Fruit fly (Drosophila melanogaster) whole organism, embryonic: ENCODE data around the gene Alp13.
A peak's percentile ranks its signal among the peaks of the same experiment; 100 is the strongest.

Experiments
- Abd-B ChIP-seq: fragments of 200-800 bp; sonication (Bioruptor generic); optimal IDR thresholded peaks from 2 replicates; lab custom pipeline; 2018; ENCODE audit warnings: missing biosample characterization, mild to moderate bottlenecking, missing genetic modification characterization, moderate library complexity
- Adf1 ChIP-seq: fragments of 200-800 bp; sonication (Bioruptor generic); IDR thresholded peaks from 2 replicates; pipeline ENCODE4 v1.3.6; 2022; ENCODE audit warnings: missing biosample characterization, missing genetic modification characterization
- Atf3 ChIP-seq: fragments of 200-800 bp; sonication (Bioruptor generic); optimal IDR thresholded peaks from 3 replicates; lab custom pipeline; 2016; ENCODE audit warnings: missing biosample characterization, missing genetic modification characterization
- Bgb ChIP-seq: fragments of 200-800 bp; sonication (Bioruptor generic); IDR thresholded peaks from 2 replicates; pipeline ENCODE4 v1.3.6; 2022; ENCODE audit warnings: missing biosample characterization, missing genetic modification characterization; ENCODE audit not compliant: partially characterized antibody
- C15 ChIP-seq: fragments of 200-800 bp; sonication (Bioruptor generic); IDR thresholded peaks from 3 replicates; pipeline ENCODE4 v1.3.6; 2022; ENCODE audit warnings: missing biosample characterization, missing genetic modification characterization
- CG10654 ChIP-seq: fragments of 200-800 bp; sonication (Bioruptor generic); optimal IDR thresholded peaks from 2 replicates; lab custom pipeline; 2016; ENCODE audit warnings: missing biosample characterization, missing genetic modification characterization
- CG1233 ChIP-seq: fragments of 200-800 bp; sonication (Bioruptor generic); optimal IDR thresholded peaks from 4 replicates; lab custom pipeline; 2018; ENCODE audit warnings: missing biosample characterization, mild to moderate bottlenecking, missing genetic modification characterization
- CG12769 ChIP-seq: fragments of 200-800 bp; sonication (Bioruptor generic); optimal IDR thresholded peaks from 2 replicates; lab custom pipeline; 2019; ENCODE audit warnings: missing biosample characterization, mild to moderate bottlenecking, missing genetic modification characterization, moderate library complexity
- CG13624 ChIP-seq: fragments of 200-800 bp; sonication (Bioruptor generic); optimal IDR thresholded peaks from 2 replicates; lab custom pipeline; 2016; ENCODE audit warnings: missing biosample characterization, missing genetic modification characterization
- CG13894 ChIP-seq: fragments of 200-800 bp; sonication (Bioruptor generic); optimal IDR thresholded peaks from 3 replicates; lab custom pipeline; 2018; ENCODE audit warnings: missing biosample characterization, mild to moderate bottlenecking, missing genetic modification characterization, moderate library complexity
- CG16815 ChIP-seq: fragments of 200-800 bp; sonication (Bioruptor generic); optimal IDR thresholded peaks from 3 replicates; lab custom pipeline; 2017; ENCODE audit warnings: missing biosample characterization, mild to moderate bottlenecking, missing genetic modification characterization
- CG16863 ChIP-seq: fragments of 200-800 bp; sonication (Bioruptor generic); optimal IDR thresholded peaks from 3 replicates; lab custom pipeline; 2016; ENCODE audit warnings: missing biosample characterization, missing genetic modification characterization
- CG17361 ChIP-seq: fragments of 200-800 bp; sonication (Bioruptor generic); IDR thresholded peaks from 3 replicates; pipeline ENCODE4 v1.3.6; 2022; ENCODE audit warnings: missing biosample characterization, missing genetic modification characterization
- CG17385 ChIP-seq: fragments of 200-800 bp; sonication (Bioruptor generic); optimal IDR thresholded peaks from 3 replicates; lab custom pipeline; 2018; ENCODE audit warnings: missing biosample characterization, mild to moderate bottlenecking, missing genetic modification characterization
- CG30431 ChIP-seq: fragments of 200-800 bp; sonication (Bioruptor generic); optimal IDR thresholded peaks from 2 replicates; lab custom pipeline; 2017; ENCODE audit warnings: missing biosample characterization, missing genetic modification characterization
- CG31441 ChIP-seq: fragments of 200-800 bp; sonication (Bioruptor generic); IDR thresholded peaks from 2 replicates; pipeline ENCODE4 v1.3.6; 2022; ENCODE audit warnings: missing biosample characterization, missing genetic modification characterization
- CG4404 ChIP-seq: fragments of 200-800 bp; sonication (Bioruptor generic); IDR thresholded peaks from 2 replicates; pipeline ENCODE4 v1.3.6; 2022; ENCODE audit warnings: missing biosample characterization, missing genetic modification characterization
- CG4424 ChIP-seq: fragments of 200-800 bp; sonication (Bioruptor generic); optimal IDR thresholded peaks from 3 replicates; lab custom pipeline; 2016; ENCODE audit warnings: missing biosample characterization, missing genetic modification characterization
- CG5180 ChIP-seq: fragments of 200-800 bp; sonication (Bioruptor generic); optimal IDR thresholded peaks from 3 replicates; lab custom pipeline; 2017; ENCODE audit warnings: missing biosample characterization, missing genetic modification characterization, mild to moderate bottlenecking, moderate library complexity, missing genetic modification reagents
- CG6272 ChIP-seq: fragments of 200-800 bp; sonication (Bioruptor generic); IDR thresholded peaks from 2 replicates; pipeline ENCODE4 v1.3.6; 2022; ENCODE audit warnings: missing biosample characterization, missing genetic modification characterization
- CG6854 ChIP-seq: fragments of 200-800 bp; sonication (Bioruptor generic); optimal IDR thresholded peaks from 3 replicates; lab custom pipeline; 2017; ENCODE audit warnings: missing biosample characterization, mild to moderate bottlenecking, missing genetic modification characterization
- CG7839 ChIP-seq: fragments of 200-800 bp; sonication (Bioruptor generic); optimal IDR thresholded peaks from 3 replicates; lab custom pipeline; 2018; ENCODE audit warnings: missing biosample characterization, mild to moderate bottlenecking, missing genetic modification characterization, moderate library complexity
- CG7987 ChIP-seq: fragments of 200-800 bp; sonication (Bioruptor generic); optimal IDR thresholded peaks from 2 replicates; lab custom pipeline; 2018; ENCODE audit warnings: missing biosample characterization, mild to moderate bottlenecking, missing genetic modification characterization, moderate library complexity
- CG8359 ChIP-seq: fragments of 200-800 bp; sonication (Bioruptor generic); optimal IDR thresholded peaks from 2 replicates; lab custom pipeline; 2017; ENCODE audit warnings: missing biosample characterization, mild to moderate bottlenecking, missing genetic modification characterization, borderline replicate concordance
- Dad ChIP-seq: fragments of 200-800 bp; sonication (Bioruptor generic); optimal IDR thresholded peaks from 3 replicates; lab custom pipeline; 2016; ENCODE audit warnings: missing biosample characterization, missing genetic modification characterization
- Dp ChIP-seq: fragments of 200-800 bp; sonication (Bioruptor generic); optimal IDR thresholded peaks from 2 replicates; lab custom pipeline; 2018; ENCODE audit warnings: missing biosample characterization, mild to moderate bottlenecking, missing genetic modification characterization, moderate library complexity
- HLH3B ChIP-seq: fragments of 200-800 bp; sonication (Bioruptor generic); IDR thresholded peaks from 2 replicates; pipeline ENCODE4 v1.3.6; 2022; ENCODE audit warnings: missing biosample characterization, missing genetic modification characterization
- Hmr ChIP-seq: fragments of 200-800 bp; sonication (Bioruptor generic); optimal IDR thresholded peaks from 3 replicates; lab custom pipeline; 2017; ENCODE audit warnings: mild to moderate bottlenecking, missing biosample characterization, missing genetic modification reagents, missing genetic modification characterization
- Hmx ChIP-seq: fragments of 200-800 bp; sonication (Bioruptor generic); optimal IDR thresholded peaks from 2 replicates; lab custom pipeline; 2016; ENCODE audit warnings: missing biosample characterization, missing genetic modification characterization
- Med ChIP-seq: fragments of 200-800 bp; sonication (Bioruptor generic); peaks from one replicate; lab custom pipeline; 2016; ENCODE audit warnings: missing biosample characterization, missing genetic modification characterization, mild to moderate bottlenecking, inconsistent platforms, moderate library complexity
- Meics ChIP-seq: fragments of 200-800 bp; sonication (Bioruptor generic); optimal IDR thresholded peaks from 2 replicates; lab custom pipeline; 2017; ENCODE audit warnings: missing biosample characterization, mild to moderate bottlenecking, missing genetic modification characterization
- ase ChIP-seq: fragments of 200-800 bp; sonication (Bioruptor generic); IDR thresholded peaks from 3 replicates; pipeline ENCODE4 v1.3.6; 2022; ENCODE audit warnings: missing biosample characterization, missing genetic modification characterization
- az2 ChIP-seq: fragments of 200-800 bp; sonication (Bioruptor generic); optimal IDR thresholded peaks from 3 replicates; lab custom pipeline; 2016; ENCODE audit warnings: missing biosample characterization, missing genetic modification characterization
- cg ChIP-seq: fragments of 200-800 bp; sonication (Bioruptor generic); optimal IDR thresholded peaks from 3 replicates; lab custom pipeline; 2019; ENCODE audit warnings: missing biosample characterization, mild to moderate bottlenecking, missing genetic modification characterization, moderate library complexity
- chinmo ChIP-seq: fragments of 200-800 bp; sonication (Bioruptor generic); IDR thresholded peaks from 4 replicates; pipeline ENCODE4 v1.3.6; 2022; ENCODE audit warnings: missing biosample characterization, missing genetic modification characterization; ENCODE audit not compliant: partially characterized antibody
- chm ChIP-seq: fragments of 200-800 bp; sonication (Bioruptor generic); IDR thresholded peaks from 2 replicates; pipeline ENCODE4 v1.3.6; 2022; ENCODE audit warnings: missing biosample characterization, missing genetic modification characterization
- da ChIP-seq: fragments of 200-800 bp; sonication (Bioruptor generic); optimal IDR thresholded peaks from 2 replicates; lab custom pipeline; 2016; ENCODE audit warnings: missing biosample characterization, missing genetic modification characterization
- fu2 ChIP-seq: fragments of 200-800 bp; sonication (Bioruptor generic); optimal IDR thresholded peaks from 2 replicates; lab custom pipeline; 2016; ENCODE audit warnings: missing biosample characterization, missing genetic modification characterization
- grau ChIP-seq: fragments of 200-800 bp; optimal IDR thresholded peaks from 3 replicates; lab custom pipeline; 2019; ENCODE audit warnings: missing biosample characterization, mild to moderate bottlenecking, missing genetic modification characterization, moderate library complexity
- ham ChIP-seq: fragments of 200-800 bp; sonication (Bioruptor generic); IDR thresholded peaks from 2 replicates; pipeline ENCODE4 v1.3.6; 2022; ENCODE audit warnings: missing biosample characterization, missing genetic modification characterization
- lmd ChIP-seq: fragments of 200-800 bp; sonication (Bioruptor generic); IDR thresholded peaks from 2 replicates; pipeline ENCODE4 v1.3.6; 2022; ENCODE audit warnings: missing biosample characterization, missing genetic modification characterization
- maf-S ChIP-seq: fragments of 200-800 bp; sonication (Bioruptor generic); optimal IDR thresholded peaks from 2 replicates; lab custom pipeline; 2016; ENCODE audit warnings: missing biosample characterization, missing genetic modification characterization
- nerfin-2 ChIP-seq: fragments of 200-800 bp; sonication (Bioruptor generic); IDR thresholded peaks from 2 replicates; pipeline ENCODE4 v1.3.6; 2022; ENCODE audit warnings: missing biosample characterization, missing genetic modification characterization; ENCODE audit not compliant: partially characterized antibody
- sisA ChIP-seq: fragments of 200-800 bp; sonication (Bioruptor generic); IDR thresholded peaks from 2 replicates; pipeline ENCODE4 v1.3.6; 2022; ENCODE audit warnings: missing biosample characterization, missing genetic modification characterization
- sqz ChIP-seq: fragments of 200-800 bp; sonication (Bioruptor generic); optimal IDR thresholded peaks from 3 replicates; lab custom pipeline; 2018; ENCODE audit warnings: missing biosample characterization, mild to moderate bottlenecking, missing genetic modification characterization
- ssp ChIP-seq: fragments of 200-800 bp; sonication (Bioruptor generic); IDR thresholded peaks from 2 replicates; pipeline ENCODE4 v1.3.6; 2022; ENCODE audit warnings: missing biosample characterization, missing genetic modification characterization
- tap ChIP-seq: fragments of 200-800 bp; optimal IDR thresholded peaks from 3 replicates; lab custom pipeline; 2019; ENCODE audit warnings: missing biosample characterization, mild to moderate bottlenecking, missing genetic modification characterization, moderate library complexity
- vvl ChIP-seq: fragments of 200-800 bp; sonication (Bioruptor generic); IDR thresholded peaks from 2 replicates; pipeline ENCODE4 v1.3.6; 2022; ENCODE audit warnings: missing biosample characterization, missing genetic modification characterization
- wdn ChIP-seq: fragments of 200-800 bp; sonication (Bioruptor generic); IDR thresholded peaks from 2 replicates; pipeline ENCODE4 v1.3.6; 2022; ENCODE audit warnings: missing biosample characterization, missing genetic modification characterization
- z ChIP-seq: fragments of 200-800 bp; sonication (Bioruptor generic); IDR thresholded peaks from 3 replicates; pipeline ENCODE4 v1.3.6; 2022; ENCODE audit warnings: missing biosample characterization, missing genetic modification characterization

Gene Alp13

dm6 chr3R:10108289-10108928 lies 33.2 kb upstream of the Alp13 start (continued):
- no peak for TF ChIP-seq sqz (GFP tag; lab: Kevin White, UChicago)
- no peak for TF ChIP-seq maf-S (GFP tag; lab: Kevin White, UChicago)
- TF ChIP-seq ham (GFP tag; lab: Robert Waterston, UW), result no peak
- TF ChIP-seq grau (tag; lab: Kevin White, UChicago), result no peak
- TF ChIP-seq Abd-B (GFP tag; lab: Kevin White, UChicago), result no peak
- no peak for TF ChIP-seq CG30431 (GFP tag; lab: Kevin White, UChicago)
- TF ChIP-seq HLH3B (GFP tag; lab: Robert Waterston, UW), result no peak
- TF ChIP-seq Hmx (GFP tag; lab: Kevin White, UChicago), result no peak
- peak; percentile 37 for TF ChIP-seq CG17385 (GFP tag; lab: Kevin White, UChicago)
- no peak for TF ChIP-seq CG16863 (GFP tag; lab: Kevin White, UChicago)
- TF ChIP-seq Hmr (GFP tag; lab: Kevin White, UChicago), result no peak
- no peak for TF ChIP-seq CG16815
- TF ChIP-seq Meics (GFP tag; lab: Kevin White, UChicago), result no peak
- 0 out of 2 replicates have a peak, but pooled peaks have one; percentile 27 for TF ChIP-seq nerfin-2 (GFP tag; lab: Robert Waterston, UW)
- TF ChIP-seq CG17361 (GFP tag; lab: Robert Waterston, UW), result no peak
- TF ChIP-seq Bgb (GFP tag; lab: Robert Waterston, UW), result no peak
- no peak for TF ChIP-seq CG6854 (GFP tag; lab: Kevin White, UChicago)
- TF ChIP-seq CG12769 (tag; lab: Kevin White, UChicago), result peak; percentile 4
- TF ChIP-seq CG7839 (tag; lab: Kevin White, UChicago), result no peak
- TF ChIP-seq ssp (GFP tag; lab: Robert Waterston, UW), result peak; percentile 50
- peak; percentile 64 for TF ChIP-seq Med (GFP tag; lab: Kevin White, UChicago)
- no peak for TF ChIP-seq ase (GFP tag; lab: Robert Waterston, UW)
- TF ChIP-seq CG10654 (GFP tag; lab: Kevin White, UChicago), result no peak
- no peak for TF ChIP-seq CG1233 (GFP tag; lab: Kevin White, UChicago)
- TF ChIP-seq wdn (GFP tag; lab: Robert Waterston, UW), result 0 out of 2 replicates have a peak, but pooled peaks have one; percentile 9
- no peak for TF ChIP-seq CG4404 (GFP tag; lab: Robert Waterston, UW)
- TF ChIP-seq da (GFP tag; lab: Kevin White, UChicago), result no peak
- peak; percentile 97 for TF ChIP-seq Adf1 (GFP tag; lab: Robert Waterston, UW)
- TF ChIP-seq CG31441 (GFP tag; lab: Robert Waterston, UW), result no peak
- TF ChIP-seq z, result peak; percentile 82
- no peak for TF ChIP-seq CG4424
- TF ChIP-seq Atf3 (GFP tag; lab: Kevin White, UChicago), result no peak
- TF ChIP-seq sisA (GFP tag; lab: Robert Waterston, UW), result no peak
- no peak for TF ChIP-seq CG8359 (GFP tag; lab: Kevin White, UChicago)
- TF ChIP-seq CG6272 (GFP tag; lab: Robert Waterston, UW), result no peak
- TF ChIP-seq Dp (GFP tag; lab: Kevin White, UChicago), result no peak
- no peak for TF ChIP-seq CG5180
- no peak for TF ChIP-seq CG13624 (GFP tag; lab: Kevin White, UChicago)
- 0 out of 2 replicates have a peak, but pooled peaks have one; percentile 15 for TF ChIP-seq vvl
- no peak for TF ChIP-seq Dad (GFP tag; lab: Kevin White, UChicago)
- TF ChIP-seq chm (GFP tag; lab: Robert Waterston, UW), result no peak
- peak; percentile 29; the same call in 1 of the 4 replicates for TF ChIP-seq chinmo (GFP tag; lab: Robert Waterston, UW)
- no peak for TF ChIP-seq az2 (GFP tag; lab: Kevin White, UChicago)
- no peak for TF ChIP-seq CG13894 (tag; lab: Kevin White, UChicago)
- peak; percentile 91 for TF ChIP-seq cg
- no peak for TF ChIP-seq lmd (GFP tag; lab: Robert Waterston, UW)
- no peak for TF ChIP-seq fu2 (GFP tag; lab: Kevin White, UChicago)
- no peak for TF ChIP-seq tap
- TF ChIP-seq C15 (GFP tag; lab: Robert Waterston, UW), result no peak
- no peak for TF ChIP-seq CG7987 (GFP tag; lab: Kevin White, UChicago)
